Fruit fly (Drosophila melanogaster) whole organism, pupa: ENCODE results near the gene lilli.

Experiments used
- CG10348 ChIP-seq: fragments of 200-800 bp; sonication (Bioruptor generic); IDR thresholded peaks from 2 replicates; pipeline ENCODE4 v1.3.6; 2022; ENCODE audit warnings: missing biosample characterization, missing genetic modification characterization
- EcR ChIP-seq: fragments of 200-800 bp; sonication (Bioruptor generic); optimal IDR thresholded peaks from 3 replicates; lab custom pipeline; 2019; ENCODE audit warnings: missing biosample characterization, missing genetic modification characterization, mild to moderate bottlenecking, moderate library complexity, missing genetic modification reagents
- gl ChIP-seq: fragments of 200-800 bp; sonication (Bioruptor generic); optimal IDR thresholded peaks from 2 replicates; lab custom pipeline; 2018; ENCODE audit warnings: missing biosample characterization, mild to moderate bottlenecking, missing genetic modification characterization

- TF ChIP-seq CG10348 (no peak), gl (tag; lab: Kevin White, UChicago) (no peak), EcR (no peak)
Observed at dm6 chr2L:2999609-3000008, 113.9 kb downstream of the lilli start.
